Fruit fly (Drosophila melanogaster) whole organism, embryonic: ENCODE results near the gene Hand.

Source experiments
- CG11085 ChIP-seq: fragments of 200-800 bp; sonication (Bioruptor generic); IDR thresholded peaks from 2 replicates; pipeline ENCODE4 v1.3.6; 2022; ENCODE audit warnings: missing biosample characterization, missing genetic modification characterization
- CG11695 ChIP-seq: fragments of 200-800 bp; sonication (Bioruptor generic); IDR thresholded peaks from 3 replicates; pipeline ENCODE4 v1.3.6; 2022; ENCODE audit warnings: missing biosample characterization, missing genetic modification characterization
- CG11723 ChIP-seq: fragments of 200-800 bp; sonication (Bioruptor generic); optimal IDR thresholded peaks from 2 replicates; lab custom pipeline; 2017; ENCODE audit warnings: missing biosample characterization, mild to moderate bottlenecking, missing genetic modification characterization
- CG12236 ChIP-seq: fragments of 200-800 bp; sonication (Bioruptor generic); optimal IDR thresholded peaks from 2 replicates; lab custom pipeline; 2016; ENCODE audit warnings: missing biosample characterization, missing genetic modification characterization
- CG12942 ChIP-seq: fragments of 200-800 bp; sonication (Bioruptor generic); optimal IDR thresholded peaks from 3 replicates; lab custom pipeline; 2016; ENCODE audit warnings: missing biosample characterization, missing genetic modification characterization
- CG13123 ChIP-seq: fragments of 200-800 bp; sonication (Bioruptor generic); optimal IDR thresholded peaks from 2 replicates; lab custom pipeline; 2016; ENCODE audit warnings: missing biosample characterization, missing genetic modification characterization
- CG13894 ChIP-seq: fragments of 200-800 bp; sonication (Bioruptor generic); optimal IDR thresholded peaks from 3 replicates; lab custom pipeline; 2018; ENCODE audit warnings: missing biosample characterization, mild to moderate bottlenecking, missing genetic modification characterization, moderate library complexity
- CG14667 ChIP-seq: fragments of 200-800 bp; sonication (Bioruptor generic); IDR thresholded peaks from 2 replicates; pipeline ENCODE4 v1.3.6; 2022; ENCODE audit warnings: missing biosample characterization, missing genetic modification characterization
- CG14965 ChIP-seq: fragments of 200-800 bp; sonication (Bioruptor generic); optimal IDR thresholded peaks from 2 replicates; lab custom pipeline; 2016; ENCODE audit warnings: missing biosample characterization, missing genetic modification characterization, borderline replicate concordance
- CG15514 ChIP-seq: fragments of 200-800 bp; sonication (Bioruptor generic); optimal IDR thresholded peaks from 3 replicates; lab custom pipeline; 2017; ENCODE audit warnings: missing biosample characterization, missing genetic modification characterization, mild to moderate bottlenecking, moderate library complexity, missing genetic modification reagents
- CG16815 ChIP-seq: fragments of 200-800 bp; sonication (Bioruptor generic); optimal IDR thresholded peaks from 3 replicates; lab custom pipeline; 2017; ENCODE audit warnings: missing biosample characterization, mild to moderate bottlenecking, missing genetic modification characterization
- CG18476 ChIP-seq: fragments of 200-800 bp; sonication (Bioruptor generic); optimal IDR thresholded peaks from 2 replicates; lab custom pipeline; 2016; ENCODE audit warnings: missing biosample characterization, mild to moderate bottlenecking, missing genetic modification characterization
- CG2116 ChIP-seq: fragments of 200-800 bp; sonication (Bioruptor generic); optimal IDR thresholded peaks from 3 replicates; lab custom pipeline; 2018; ENCODE audit warnings: missing biosample characterization, mild to moderate bottlenecking, missing genetic modification characterization
- CG2202 ChIP-seq: fragments of 200-800 bp; sonication (Bioruptor generic); optimal IDR thresholded peaks from 2 replicates; lab custom pipeline; 2018; ENCODE audit warnings: missing biosample characterization, mild to moderate bottlenecking, missing genetic modification characterization
- CG3065 ChIP-seq: fragments of 200-800 bp; sonication (Bioruptor generic); optimal IDR thresholded peaks from 2 replicates; lab custom pipeline; 2016; ENCODE audit warnings: missing biosample characterization, missing genetic modification characterization
- CG3281 ChIP-seq: fragments of 200-800 bp; sonication (Bioruptor generic); optimal IDR thresholded peaks from 3 replicates; lab custom pipeline; 2017; ENCODE audit warnings: missing biosample characterization, mild to moderate bottlenecking, missing genetic modification characterization
- CG3995 ChIP-seq: fragments of 200-800 bp; sonication (Bioruptor generic); optimal IDR thresholded peaks from 3 replicates; lab custom pipeline; 2016; ENCODE audit warnings: missing biosample characterization, missing genetic modification characterization
- CG4328 ChIP-seq: fragments of 200-800 bp; sonication (Bioruptor generic); optimal IDR thresholded peaks from 3 replicates; lab custom pipeline; 2017; ENCODE audit warnings: missing biosample characterization, missing genetic modification reagents, missing genetic modification characterization
- CG6791 ChIP-seq: fragments of 200-800 bp; sonication (Bioruptor generic); IDR thresholded peaks from 3 replicates; pipeline ENCODE4 v1.3.6; 2022; ENCODE audit warnings: missing biosample characterization, missing genetic modification characterization; ENCODE audit not compliant: partially characterized antibody
- CG6813 ChIP-seq: fragments of 200-800 bp; sonication (Bioruptor generic); optimal IDR thresholded peaks from 2 replicates; lab custom pipeline; 2017; ENCODE audit warnings: missing biosample characterization, missing genetic modification characterization, mild to moderate bottlenecking, moderate library complexity, missing genetic modification reagents
- CG7786 ChIP-seq: fragments of 200-800 bp; sonication (Bioruptor generic); optimal IDR thresholded peaks from 2 replicates; lab custom pipeline; 2016; ENCODE audit warnings: missing biosample characterization, missing genetic modification characterization
- CG8089 ChIP-seq: fragments of 200-800 bp; sonication (Bioruptor generic); optimal IDR thresholded peaks from 3 replicates; lab custom pipeline; 2016; ENCODE audit warnings: missing biosample characterization, missing genetic modification characterization
- CG9215 ChIP-seq: fragments of 200-800 bp; sonication (Bioruptor generic); IDR thresholded peaks from 2 replicates; pipeline ENCODE4 v1.3.6; 2022; ENCODE audit warnings: missing biosample characterization, missing genetic modification characterization
- D19B ChIP-seq: fragments of 200-800 bp; sonication (Bioruptor generic); optimal IDR thresholded peaks from 2 replicates; lab custom pipeline; 2017; ENCODE audit warnings: missing biosample characterization, mild to moderate bottlenecking, missing genetic modification characterization
- HHEX ChIP-seq: fragments of 200-800 bp; sonication (Bioruptor generic); optimal IDR thresholded peaks from 3 replicates; lab custom pipeline; 2017; ENCODE audit warnings: missing biosample characterization, mild to moderate bottlenecking, missing genetic modification characterization, missing genetic modification reagents
- MESR4 ChIP-seq: fragments of 200-800 bp; sonication (Bioruptor generic); optimal IDR thresholded peaks from 2 replicates; lab custom pipeline; 2018; ENCODE audit warnings: missing biosample characterization, mild to moderate bottlenecking, missing genetic modification characterization, moderate library complexity
- Max ChIP-seq: fragments of 200-800 bp; sonication (Bioruptor generic); optimal IDR thresholded peaks from 2 replicates; lab custom pipeline; 2016; ENCODE audit warnings: missing biosample characterization, mild to moderate bottlenecking, missing genetic modification characterization
- NFAT ChIP-seq: fragments of 200-800 bp; sonication (Bioruptor generic); IDR thresholded peaks from 2 replicates; pipeline ENCODE4 v1.3.6; 2022; ENCODE audit warnings: missing biosample characterization, missing genetic modification characterization
- PHDP ChIP-seq: fragments of 200-800 bp; sonication (Bioruptor generic); optimal IDR thresholded peaks from 3 replicates; lab custom pipeline; 2018; ENCODE audit warnings: missing biosample characterization, mild to moderate bottlenecking, missing genetic modification characterization, moderate library complexity
- Ptx1 ChIP-seq: fragments of 200-800 bp; sonication (Bioruptor generic); IDR thresholded peaks from 2 replicates; pipeline ENCODE4 v1.3.6; 2022; ENCODE audit warnings: missing biosample characterization, missing genetic modification characterization
- Rfx ChIP-seq: fragments of 200-800 bp; sonication (Bioruptor generic); IDR thresholded peaks from 2 replicates; pipeline ENCODE4 v1.3.6; 2022; ENCODE audit warnings: missing biosample characterization, missing genetic modification characterization
- Sry-β ChIP-seq: fragments of 200-800 bp; sonication (Bioruptor generic); optimal IDR thresholded peaks from 2 replicates; lab custom pipeline; 2018; ENCODE audit warnings: missing biosample characterization, mild to moderate bottlenecking, missing genetic modification characterization, moderate library complexity
- ara ChIP-seq: fragments of 200-800 bp; sonication (Bioruptor generic); IDR thresholded peaks from 2 replicates; pipeline ENCODE4 v1.3.6; 2022; ENCODE audit warnings: missing biosample characterization, missing genetic modification characterization
- dysf ChIP-seq: fragments of 200-800 bp; sonication (Bioruptor generic); IDR thresholded peaks from 3 replicates; pipeline ENCODE4 v1.3.6; 2022; ENCODE audit warnings: missing biosample characterization, missing genetic modification characterization
- ewg ChIP-seq: fragments of 200-800 bp; sonication (Bioruptor generic); optimal IDR thresholded peaks from 3 replicates; lab custom pipeline; 2017; ENCODE audit warnings: mild to moderate bottlenecking, missing biosample characterization, missing genetic modification reagents, missing genetic modification characterization
- fd102C ChIP-seq: fragments of 200-800 bp; sonication (Bioruptor generic); optimal IDR thresholded peaks from 2 replicates; lab custom pipeline; 2018; ENCODE audit warnings: missing biosample characterization, mild to moderate bottlenecking, missing genetic modification characterization, moderate library complexity
- hb ChIP-seq: fragments of 200-800 bp; sonication (Bioruptor generic); IDR thresholded peaks from 3 replicates; pipeline ENCODE4 v1.3.6; 2022; ENCODE audit warnings: missing biosample characterization, missing genetic modification characterization; ENCODE audit not compliant: partially characterized antibody
- hbn ChIP-seq: fragments of 200-800 bp; sonication (Bioruptor generic); IDR thresholded peaks from 2 replicates; pipeline ENCODE4 v1.3.6; 2022; ENCODE audit warnings: missing biosample characterization, missing genetic modification characterization; ENCODE audit not compliant: partially characterized antibody
- lmd ChIP-seq: fragments of 200-800 bp; sonication (Bioruptor generic); IDR thresholded peaks from 2 replicates; pipeline ENCODE4 v1.3.6; 2022; ENCODE audit warnings: missing biosample characterization, missing genetic modification characterization
- lov ChIP-seq, 2 experiments: fragments of 200-800 bp in 1 of 2; fragments of >200 bp in 1 of 2; sonication (Bioruptor generic) in 1 of 2; IDR thresholded peaks in 1 of 2; optimal IDR thresholded peaks in 1 of 2; 2 replicates in 1 of 2; 3 replicates in 1 of 2; pipeline versions ENCODE4 v1.3.6 to Lab custom; 2017 to 2022; ENCODE audit warnings: missing biosample characterization in 1 of 2, missing genetic modification characterization in 1 of 2
- nerfin-2 ChIP-seq: fragments of 200-800 bp; sonication (Bioruptor generic); IDR thresholded peaks from 2 replicates; pipeline ENCODE4 v1.3.6; 2022; ENCODE audit warnings: missing biosample characterization, missing genetic modification characterization; ENCODE audit not compliant: partially characterized antibody
- pb ChIP-seq: fragments of 200-800 bp; sonication (Bioruptor generic); optimal IDR thresholded peaks from 3 replicates; lab custom pipeline; 2016; ENCODE audit warnings: missing biosample characterization, missing genetic modification characterization
- phol ChIP-seq: fragments of 200-800 bp; sonication (Bioruptor generic); optimal IDR thresholded peaks from 3 replicates; lab custom pipeline; 2018; ENCODE audit warnings: missing biosample characterization, mild to moderate bottlenecking, missing genetic modification characterization, moderate library complexity
- pita ChIP-seq: fragments of 200-800 bp; sonication (Bioruptor generic); optimal IDR thresholded peaks from 2 replicates; lab custom pipeline; 2017; ENCODE audit warnings: missing biosample characterization, mild to moderate bottlenecking, missing genetic modification characterization
- scrt ChIP-seq: fragments of 200-800 bp; sonication (Bioruptor generic); optimal IDR thresholded peaks from 2 replicates; lab custom pipeline; 2018; ENCODE audit warnings: missing biosample characterization, mild to moderate bottlenecking, missing genetic modification characterization, moderate library complexity
- sna ChIP-seq: fragments of 200-800 bp; sonication (Bioruptor generic); IDR thresholded peaks from 2 replicates; pipeline ENCODE4 v1.3.6; 2022; ENCODE audit warnings: missing biosample characterization, missing genetic modification characterization; ENCODE audit not compliant: partially characterized antibody
- sr ChIP-seq: fragments of 200-800 bp; sonication (Bioruptor generic); IDR thresholded peaks from 3 replicates; pipeline ENCODE4 v1.3.6; 2022; ENCODE audit warnings: missing biosample characterization, missing genetic modification characterization
- stc ChIP-seq: fragments of 200-800 bp; sonication (Bioruptor generic); IDR thresholded peaks from 2 replicates; pipeline ENCODE4 v1.3.6; 2022; ENCODE audit warnings: missing biosample characterization, missing genetic modification characterization
- wor ChIP-seq: fragments of 200-800 bp; sonication (Bioruptor generic); IDR thresholded peaks from 2 replicates; pipeline ENCODE4 v1.3.6; 2022; ENCODE audit warnings: missing biosample characterization, missing genetic modification characterization
- zen2 ChIP-seq: fragments of 200-800 bp; sonication (Bioruptor generic); IDR thresholded peaks from 3 replicates; pipeline ENCODE4 v1.3.6; 2022; ENCODE audit warnings: missing biosample characterization, missing genetic modification characterization; ENCODE audit not compliant: partially characterized antibody

The Hand gene

dm6 chr2L:10249655-10250202, 45.5 kb downstream of the Hand start (continued):
- TF ChIP-seq sr (no peak), CG14667 (no peak), HHEX (GFP tag; lab: Kevin White, UChicago) (no peak), CG2202 (tag; lab: Kevin White, UChicago) (peak; percentile 30), CG2116 (GFP tag; lab: Kevin White, UChicago) (no peak), CG8089 (GFP tag; lab: Kevin White, UChicago) (peak; percentile 26), Ptx1 (no peak), stc (no peak), lmd (GFP tag; lab: Robert Waterston, UW) (no peak), CG4328 (GFP tag; lab: Kevin White, UChicago) (peak; percentile 68), Max (GFP tag; lab: Kevin White, UChicago) (no peak), hbn (GFP tag; lab: Robert Waterston, UW) (no peak), pb (GFP tag; lab: Kevin White, UChicago) (no peak), wor (GFP tag; lab: Robert Waterston, UW) (no peak), zen2 (GFP tag; lab: Robert Waterston, UW) (no peak), sna (GFP tag; lab: Robert Waterston, UW) (no peak), CG11695 (GFP tag; lab: Robert Waterston, UW) (peak; percentile 55; the same call in 1 of the 3 replicates), CG3065 (GFP tag; lab: Kevin White, UChicago) (no peak), CG13894 (no peak), CG11085 (no peak), CG16815 (GFP tag; lab: Kevin White, UChicago) (no peak), D19B (GFP tag; lab: Kevin White, UChicago) (no peak), nerfin-2 (GFP tag; lab: Robert Waterston, UW) (no peak), ara (GFP tag; lab: Robert Waterston, UW) (no peak), CG18476 (GFP tag; lab: Kevin White, UChicago) (no peak), CG12942 (GFP tag; lab: Kevin White, UChicago) (no peak), dysf (no peak), pita (GFP tag; lab: Kevin White, UChicago) (no peak), CG11723 (GFP tag; lab: Kevin White, UChicago) (peak; percentile 27), ewg (GFP tag; lab: Kevin White, UChicago) (no peak), scrt (GFP tag; lab: Kevin White, UChicago) (no peak), fd102C (GFP tag; lab: Kevin White, UChicago) (peak; percentile 46), CG9215 (GFP tag; lab: Robert Waterston, UW) (no peak), CG3995 (GFP tag; lab: Kevin White, UChicago) (no peak), CG15514 (GFP tag; lab: Kevin White, UChicago) (no peak), hb (no peak), lov (optimal IDR thresholded peaks at IDR 0.05; lab: Kevin White, UChicago) (no peak), lov (GFP tag; IDR thresholded peaks at IDR 0.05; lab: Robert Waterston, UW) (no peak), CG13123 (GFP tag; lab: Kevin White, UChicago) (no peak), CG3281 (GFP tag; lab: Kevin White, UChicago) (peak; percentile 45), Sry-β (GFP tag; lab: Kevin White, UChicago) (no peak), CG12236 (GFP tag; lab: Kevin White, UChicago) (no peak), CG7786 (no peak), Rfx (GFP tag; lab: Robert Waterston, UW) (no peak; the same call in 1 of the 2 replicates), MESR4 (GFP tag; lab: Kevin White, UChicago) (no peak), CG14965 (GFP tag; lab: Kevin White, UChicago) (no peak), phol (tag; lab: Kevin White, UChicago) (no peak), CG6791 (GFP tag; lab: Robert Waterston, UW) (no peak), CG6813 (GFP tag; lab: Kevin White, UChicago) (no peak), NFAT (no peak), PHDP (tag; lab: Kevin White, UChicago) (no peak)
